Worm (Caenorhabditis elegans) whole organism, L1 larva: ENCODE measurements around the gene lgc-31.

ENCODE experiments used
- egl-27 ChIP-seq, 2 experiments: fragments of 150-350 bp in 1 of 2; sonication (generic microtip); optimal IDR thresholded peaks; 3 replicates each; lab custom pipeline; 2017 to 2018; ENCODE audit warnings: missing biosample characterization in 2 of 2, missing genetic modification characterization in 2 of 2, missing genetic modification reagents in 2 of 2
- elt-2 ChIP-seq: sonication (generic microtip); optimal IDR thresholded peaks from 2 replicates; lab custom pipeline; 2016; ENCODE audit warnings: missing genetic modification characterization, mild to moderate bottlenecking, inconsistent platforms, missing compliant biosample characterization, missing genetic modification reagents

- peak; percentile 64 for TF ChIP-seq elt-2 (tag; lab: Kevin White, UChicago)
- no peak for TF ChIP-seq egl-27 (tag; optimal IDR thresholded peaks at IDR 0.05; lab: Kevin White, UChicago)
Measured at ce11 chrV:15563985-15564384, 42.2 kb upstream of the lgc-31 start.
